Fruit fly (Drosophila melanogaster) whole organism, adult: ENCODE data around the gene pb.

ENCODE experiments used
- CG11617 ChIP-seq: fragments of 200-800 bp; sonication (Bioruptor generic); optimal IDR thresholded peaks from 2 replicates; lab custom pipeline; 2017; ENCODE audit warnings: mild to moderate bottlenecking, missing biosample characterization, missing genetic modification reagents, missing genetic modification characterization
- CG12768 ChIP-seq: fragments of 200-800 bp; sonication (Bioruptor generic); optimal IDR thresholded peaks from 2 replicates; lab custom pipeline; 2017; ENCODE audit warnings: missing biosample characterization, missing genetic modification characterization, mild to moderate bottlenecking, moderate library complexity, missing genetic modification reagents
- CG14711 ChIP-seq: fragments of 200-800 bp; sonication (Bioruptor generic); optimal IDR thresholded peaks from 2 replicates; lab custom pipeline; 2018; ENCODE audit warnings: missing biosample characterization, mild to moderate bottlenecking, missing genetic modification characterization, moderate library complexity
- CG33017 ChIP-seq: fragments of 200-800 bp; sonication (Bioruptor generic); optimal IDR thresholded peaks from 2 replicates; lab custom pipeline; 2018; ENCODE audit warnings: missing biosample characterization, mild to moderate bottlenecking, missing genetic modification characterization, moderate library complexity
- CG5204 ChIP-seq: fragments of 200-800 bp; sonication (Bioruptor generic); optimal IDR thresholded peaks from 2 replicates; lab custom pipeline; 2016; ENCODE audit warnings: missing biosample characterization, missing genetic modification characterization
- CG7045 ChIP-seq: fragments of 200-800 bp; sonication (Bioruptor generic); optimal IDR thresholded peaks from 2 replicates; lab custom pipeline; 2017; ENCODE audit warnings: missing biosample characterization, mild to moderate bottlenecking, missing genetic modification characterization
- CG7101 ChIP-seq: fragments of 200-800 bp; sonication (Bioruptor generic); optimal IDR thresholded peaks from 2 replicates; lab custom pipeline; 2018; ENCODE audit warnings: missing biosample characterization, mild to moderate bottlenecking, missing genetic modification characterization, moderate library complexity
- Clk ChIP-seq: fragments of 200-800 bp; sonication (Bioruptor generic); optimal IDR thresholded peaks from 2 replicates; lab custom pipeline; 2017; ENCODE audit warnings: missing biosample characterization, missing genetic modification characterization
- bab1 ChIP-seq: fragments of 200-800 bp; sonication (Bioruptor generic); optimal IDR thresholded peaks from 3 replicates; lab custom pipeline; 2019; ENCODE audit warnings: missing biosample characterization, mild to moderate bottlenecking, missing genetic modification characterization, moderate library complexity
- kay ChIP-seq: fragments of 200-800 bp; sonication (Bioruptor generic); peaks from one replicate; lab custom pipeline; 2016; ENCODE audit warnings: missing biosample characterization, missing genetic modification characterization, borderline replicate concordance
- ovo ChIP-seq: fragments of 200-800 bp; sonication (Bioruptor generic); optimal IDR thresholded peaks from 2 replicates; lab custom pipeline; 2016; ENCODE audit warnings: missing biosample characterization, missing genetic modification characterization
- tj ChIP-seq: fragments of 200-800 bp; sonication (Bioruptor generic); optimal IDR thresholded peaks from 3 replicates; lab custom pipeline; 2017; ENCODE audit warnings: missing biosample characterization, mild to moderate bottlenecking, missing genetic modification characterization, moderate library complexity
- toe ChIP-seq: fragments of 200-800 bp; sonication (Bioruptor generic); optimal IDR thresholded peaks from 2 replicates; lab custom pipeline; 2016; ENCODE audit warnings: missing biosample characterization, missing genetic modification characterization

dm6 chr3R:6759419-6759818, 17.6 kb upstream of the pb start, which contains the start of gene bcd:
- TF ChIP-seq toe (GFP tag; lab: Kevin White, UChicago) (peak; percentile 7), CG12768 (no peak), kay (no peak), CG33017 (tag; lab: Kevin White, UChicago) (no peak), CG7045 (GFP tag; lab: Kevin White, UChicago) (no peak), bab1 (peak; percentile 55), tj (GFP tag; lab: Kevin White, UChicago) (no peak), CG11617 (GFP tag; lab: Kevin White, UChicago) (no peak), Clk (GFP tag; lab: Kevin White, UChicago) (no peak), CG14711 (no peak), CG5204 (GFP tag; lab: Kevin White, UChicago) (no peak), ovo (peak; percentile 23), CG7101 (tag; lab: Kevin White, UChicago) (no peak)
